Worm (Caenorhabditis elegans): ENCODE measurements around the gene gstk-2.
A peak's percentile ranks its signal among the peaks of the same experiment; 100 is the strongest.

The gstk-2 gene

DNA sequence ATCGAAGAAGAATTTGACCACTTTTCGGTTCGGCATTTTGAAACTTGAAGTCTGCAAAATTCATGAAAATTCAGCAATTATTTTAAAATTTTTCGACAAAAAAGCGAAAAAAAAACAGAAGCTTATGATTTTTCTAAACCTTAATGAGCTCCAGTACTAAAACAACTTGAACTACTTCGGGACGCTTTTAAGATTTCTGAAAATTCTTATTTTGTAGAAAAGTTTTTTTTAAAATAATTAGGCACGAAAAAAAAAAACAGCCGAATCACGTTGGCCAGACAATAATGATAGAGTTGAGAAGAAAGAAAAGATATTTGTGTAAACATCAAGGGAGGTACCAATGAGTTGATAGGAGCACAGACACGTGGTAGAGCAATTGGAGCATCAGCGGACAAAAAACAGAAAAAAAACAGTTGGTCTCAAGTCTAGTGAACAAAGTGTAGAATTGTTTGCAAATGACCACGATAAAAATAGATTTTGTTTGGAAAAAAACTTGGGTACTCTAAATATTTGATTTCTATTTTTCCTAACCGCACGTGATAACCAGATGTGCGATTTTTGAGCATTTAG lies at the start of gene gstk-2:
gstk-2 (minus strand) TSS at position 51 of the 570 bp plus-strand sequence.
- TF ChIP-seq lin-14 (GFP tag; optimal IDR thresholded peaks at IDR 0.05) (peak; percentile 75), vab-15 (tag; optimal IDR thresholded peaks at IDR 0.05) (no peak), ceh-8 (GFP tag; optimal IDR thresholded peaks at IDR 0.05) (no peak), unc-62 (GFP tag; optimal IDR thresholded peaks at IDR 0.05) (no peak), ztf-11 (tag; optimal IDR thresholded peaks at IDR 0.05) (no peak), ceh-63 (GFP tag; optimal IDR thresholded peaks at IDR 0.05) (no peak), C34B4.2 (tag; optimal IDR thresholded peaks at IDR 0.05) (no peak), aha-1 (tag; optimal IDR thresholded peaks at IDR 0.05) (no peak), zag-1 (tag; optimal IDR thresholded peaks at IDR 0.05) (no peak), tlp-1 (tag; optimal IDR thresholded peaks at IDR 0.05) (no peak), rnt-1 (tag; optimal IDR thresholded peaks at IDR 0.05) (peak; percentile 59), tbx-2 (tag; optimal IDR thresholded peaks at IDR 0.05) (peak; percentile 29), nhr-76 (tag; optimal IDR thresholded peaks at IDR 0.05) (no peak), elt-2 (tag; optimal IDR thresholded peaks at IDR 0.05) (peak; percentile 15), fkh-4 (tag; optimal IDR thresholded peaks at IDR 0.05; ENCODE audit: borderline replicate concordance) (no peak), nhr-237 (tag; optimal IDR thresholded peaks at IDR 0.05) (no peak), hlh-4 (tag; optimal IDR thresholded peaks at IDR 0.05) (no peak), lin-35 (GFP tag; optimal IDR thresholded peaks at IDR 0.05) (peak in 1 of 2 experiments; percentile 10), nhr-71 (tag; optimal IDR thresholded peaks at IDR 0.05) (peak; percentile 74), dsc-1 (tag; optimal IDR thresholded peaks at IDR 0.05) (no peak), nhr-11 (tag; optimal IDR thresholded peaks at IDR 0.05) (no peak), unc-30 (tag; optimal IDR thresholded peaks at IDR 0.05) (no peak), ceh-82 (tag; optimal IDR thresholded peaks at IDR 0.05) (no peak), irx-1 (tag; optimal IDR thresholded peaks at IDR 0.05) (no peak), efl-1 (optimal IDR thresholded peaks at IDR 0.05) (no peak), efl-1 (GFP tag; optimal IDR thresholded peaks at IDR 0.05 in 1 of 2) (no peak), mdl-1 (tag; optimal IDR thresholded peaks at IDR 0.05) (peak in 1 of 2 experiments; percentile 79), C16A3.4 (tag; optimal IDR thresholded peaks at IDR 0.05) (peak; percentile 14), mef-2 (tag; optimal IDR thresholded peaks at IDR 0.05) (peak; percentile 51), blmp-1 (tag; optimal IDR thresholded peaks at IDR 0.05) (no peak), nhr-12 (tag; optimal IDR thresholded peaks at IDR 0.05) (no peak), unc-98 (GFP tag; IDR thresholded peaks at IDR 0.05) (no peak), lsy-2 (tag; optimal IDR thresholded peaks at IDR 0.05) (peak in 1 of 2 experiments; percentile 37), ets-5 (GFP tag; IDR thresholded peaks at IDR 0.05) (no peak), pax-3 (tag; optimal IDR thresholded peaks at IDR 0.05) (no peak), unc-130 (tag; optimal IDR thresholded peaks at IDR 0.05) (peak; percentile 56), hpl-2 (GFP tag; optimal IDR thresholded peaks at IDR 0.05) (no peak), nhr-85 (tag) (peak; percentile 12), egl-13 (tag; optimal IDR thresholded peaks at IDR 0.05) (no peak), snu-23 (GFP tag; optimal IDR thresholded peaks at IDR 0.05) (peak; percentile 41), lin-15B (tag; optimal IDR thresholded peaks at IDR 0.05) (no peak), nhr-20 (tag; optimal IDR thresholded peaks at IDR 0.05) (peak; percentile 53)

- TF ChIP-seq zag-1 (tag; optimal IDR thresholded peaks at IDR 0.05): no peak
- TF ChIP-seq nhr-77 (tag; optimal IDR thresholded peaks at IDR 0.05): no peak
- TF ChIP-seq lin-35 (GFP tag; optimal IDR thresholded peaks at IDR 0.05): peak; percentile 20 to 65
- TF ChIP-seq blmp-1 (tag; optimal IDR thresholded peaks at IDR 0.05): no peak
- no peak for TF ChIP-seq efl-3 (GFP tag; optimal IDR thresholded peaks at IDR 0.05)
- no peak for TF ChIP-seq grh-1 (GFP tag; IDR thresholded peaks at IDR 0.05)
- peak in 1 of 3 experiments; percentile 53 for TF ChIP-seq dpl-1 (GFP tag; optimal IDR thresholded peaks at IDR 0.05)
- TF ChIP-seq rnt-1 (tag; optimal IDR thresholded peaks at IDR 0.05): no peak
- TF ChIP-seq fkh-8 (tag; optimal IDR thresholded peaks at IDR 0.05): no peak
- peak; percentile 10 to 34 for TF ChIP-seq efl-1 (optimal IDR thresholded peaks at IDR 0.05)
- TF ChIP-seq efl-1 (GFP tag; optimal IDR thresholded peaks at IDR 0.05 in 1 of 2): peak; percentile 39 to 94
Observed at ce11 chrIV:7291066-7291465, 49.0 kb upstream of the gstk-2 start.
